Worm (Caenorhabditis elegans) whole organism, L1 larva: ENCODE data around the gene hpo-10.

Experiments used
- alr-1 ChIP-seq: fragments of 200-800 bp; sonication (Bioruptor generic); optimal IDR thresholded peaks from 2 replicates; lab custom pipeline; 2018; ENCODE audit warnings: borderline replicate concordance, mild to moderate bottlenecking, missing genetic modification characterization, missing compliant biosample characterization
- aly-2 ChIP-seq: fragments of 150-350 bp; optimal IDR thresholded peaks from 2 replicates; lab custom pipeline; 2014; ENCODE audit warnings: missing biosample characterization, missing genetic modification characterization
- fos-1 ChIP-seq: fragments of 150-350 bp; optimal IDR thresholded peaks from 2 replicates; lab custom pipeline; 2014; ENCODE audit warnings: missing biosample characterization, missing genetic modification characterization

- peak; percentile 31 for TF ChIP-seq fos-1 (tag; lab: Kevin White, UChicago)
- TF ChIP-seq alr-1 = no peak
- no peak for TF ChIP-seq aly-2 (tag; lab: Kevin White, UChicago)
Observed at ce11 chrIII:5925724-5926123, 46.4 kb downstream of the hpo-10 start, which contains the start of the genes dnc-2 and bcl-7.
